Fruit fly (Drosophila melanogaster) whole organism, embryonic: ENCODE data around the gene Vdup1.
A peak's percentile ranks its signal among the peaks of the same experiment; 100 is the strongest.

Experiments
- CG10147 ChIP-seq: fragments of 200-800 bp; sonication (Bioruptor generic); optimal IDR thresholded peaks from 2 replicates; lab custom pipeline; 2019; ENCODE audit warnings: missing biosample characterization, mild to moderate bottlenecking, missing genetic modification characterization, moderate library complexity
- CG10209 ChIP-seq: fragments of 200-800 bp; sonication (Bioruptor generic); optimal IDR thresholded peaks from 3 replicates; lab custom pipeline; 2017; ENCODE audit warnings: missing biosample characterization, mild to moderate bottlenecking, missing genetic modification characterization, missing genetic modification reagents
- CG10959 ChIP-seq: fragments of 200-800 bp; sonication (Bioruptor generic); IDR thresholded peaks from 2 replicates; pipeline ENCODE4 v1.3.6; 2022; ENCODE audit warnings: missing biosample characterization, missing genetic modification characterization
- CG11085 ChIP-seq: fragments of 200-800 bp; sonication (Bioruptor generic); IDR thresholded peaks from 2 replicates; pipeline ENCODE4 v1.3.6; 2022; ENCODE audit warnings: missing biosample characterization, missing genetic modification characterization
- CG12155 ChIP-seq: fragments of 200-800 bp; sonication (Bioruptor generic); optimal IDR thresholded peaks from 3 replicates; lab custom pipeline; 2016; ENCODE audit warnings: missing biosample characterization, missing genetic modification characterization
- CG14710 ChIP-seq: fragments of 200-800 bp; sonication (Bioruptor generic); optimal IDR thresholded peaks from 3 replicates; lab custom pipeline; 2019; ENCODE audit warnings: missing biosample characterization, mild to moderate bottlenecking, missing genetic modification characterization, moderate library complexity
- CG1647 ChIP-seq: fragments of 200-800 bp; sonication (Bioruptor generic); optimal IDR thresholded peaks from 3 replicates; lab custom pipeline; 2016; ENCODE audit warnings: missing biosample characterization, missing genetic modification characterization
- CG16813 ChIP-seq: fragments of 200-800 bp; sonication (Bioruptor generic); IDR thresholded peaks from 3 replicates; pipeline ENCODE4 v1.3.6; 2022; ENCODE audit warnings: missing biosample characterization, missing genetic modification characterization; ENCODE audit not compliant: partially characterized antibody
- CG17829 ChIP-seq: fragments of 200-800 bp; optimal IDR thresholded peaks from 2 replicates; lab custom pipeline; 2019; ENCODE audit warnings: missing biosample characterization, mild to moderate bottlenecking, missing genetic modification characterization, moderate library complexity
- CG2116 ChIP-seq: fragments of 200-800 bp; sonication (Bioruptor generic); optimal IDR thresholded peaks from 3 replicates; lab custom pipeline; 2018; ENCODE audit warnings: missing biosample characterization, mild to moderate bottlenecking, missing genetic modification characterization
- CG4854 ChIP-seq: fragments of 200-800 bp; sonication (Bioruptor generic); optimal IDR thresholded peaks from 2 replicates; lab custom pipeline; 2016; ENCODE audit warnings: missing biosample characterization, missing genetic modification characterization, inconsistent platforms
- CG5953 ChIP-seq: fragments of 200-800 bp; sonication (Bioruptor generic); IDR thresholded peaks from 2 replicates; pipeline ENCODE4 v1.3.6; 2022; ENCODE audit warnings: missing biosample characterization, missing genetic modification characterization
- CG6254 ChIP-seq: fragments of 200-800 bp; sonication (Bioruptor generic); optimal IDR thresholded peaks from 3 replicates; lab custom pipeline; 2017; ENCODE audit warnings: mild to moderate bottlenecking, missing biosample characterization, missing genetic modification reagents, missing genetic modification characterization
- CG6791 ChIP-seq: fragments of 200-800 bp; sonication (Bioruptor generic); IDR thresholded peaks from 3 replicates; pipeline ENCODE4 v1.3.6; 2022; ENCODE audit warnings: missing biosample characterization, missing genetic modification characterization; ENCODE audit not compliant: partially characterized antibody
- CG7786 ChIP-seq: fragments of 200-800 bp; sonication (Bioruptor generic); optimal IDR thresholded peaks from 2 replicates; lab custom pipeline; 2016; ENCODE audit warnings: missing biosample characterization, missing genetic modification characterization
- CG9727 ChIP-seq: fragments of 200-800 bp; sonication (Bioruptor generic); optimal IDR thresholded peaks from 3 replicates; lab custom pipeline; 2017; ENCODE audit warnings: missing biosample characterization, mild to moderate bottlenecking, missing genetic modification characterization
- Doc3 ChIP-seq: fragments of 200-800 bp; sonication (Bioruptor generic); IDR thresholded peaks from 3 replicates; pipeline ENCODE4 v1.3.6; 2022; ENCODE audit warnings: missing biosample characterization, missing genetic modification characterization; ENCODE audit not compliant: partially characterized antibody
- Ets97D ChIP-seq: fragments of 200-800 bp; sonication (Bioruptor generic); optimal IDR thresholded peaks from 3 replicates; lab custom pipeline; 2016; ENCODE audit warnings: missing biosample characterization, missing genetic modification characterization
- Fer1 ChIP-seq: fragments of 200-800 bp; sonication (Bioruptor generic); optimal IDR thresholded peaks from 2 replicates; lab custom pipeline; 2017; ENCODE audit warnings: missing biosample characterization, mild to moderate bottlenecking, missing genetic modification characterization
- Gsc ChIP-seq: fragments of 200-800 bp; sonication (Bioruptor generic); IDR thresholded peaks from 2 replicates; pipeline ENCODE4 v1.3.6; 2022; ENCODE audit warnings: missing biosample characterization, missing genetic modification characterization
- HHEX ChIP-seq: fragments of 200-800 bp; sonication (Bioruptor generic); optimal IDR thresholded peaks from 3 replicates; lab custom pipeline; 2017; ENCODE audit warnings: missing biosample characterization, mild to moderate bottlenecking, missing genetic modification characterization, missing genetic modification reagents
- HmgZ ChIP-seq: fragments of 200-800 bp; sonication (Bioruptor generic); optimal IDR thresholded peaks from 2 replicates; lab custom pipeline; 2018; ENCODE audit warnings: missing biosample characterization, mild to moderate bottlenecking, missing genetic modification characterization
- Hmr ChIP-seq: fragments of 200-800 bp; sonication (Bioruptor generic); optimal IDR thresholded peaks from 3 replicates; lab custom pipeline; 2017; ENCODE audit warnings: mild to moderate bottlenecking, missing biosample characterization, missing genetic modification reagents, missing genetic modification characterization
- Lhr ChIP-seq: fragments of 200-800 bp; sonication (Bioruptor generic); optimal IDR thresholded peaks from 3 replicates; lab custom pipeline; 2017; ENCODE audit warnings: mild to moderate bottlenecking, missing biosample characterization, missing genetic modification reagents, missing genetic modification characterization
- Nf-YC ChIP-seq: fragments of 200-800 bp; optimal IDR thresholded peaks from 3 replicates; lab custom pipeline; 2019; ENCODE audit warnings: missing biosample characterization, mild to moderate bottlenecking, missing genetic modification characterization, moderate library complexity
- Oaz ChIP-seq: fragments of 200-800 bp; sonication (Bioruptor generic); IDR thresholded peaks from 2 replicates; pipeline ENCODE4 v1.3.6; 2022; ENCODE audit warnings: missing biosample characterization, missing genetic modification characterization
- PHDP ChIP-seq: fragments of 200-800 bp; sonication (Bioruptor generic); optimal IDR thresholded peaks from 3 replicates; lab custom pipeline; 2018; ENCODE audit warnings: missing biosample characterization, mild to moderate bottlenecking, missing genetic modification characterization, moderate library complexity
- Poxn ChIP-seq: fragments of 200-800 bp; sonication (Bioruptor generic); IDR thresholded peaks from 2 replicates; pipeline ENCODE4 v1.3.6; 2022; ENCODE audit warnings: missing biosample characterization, missing genetic modification characterization
- Scr ChIP-seq: fragments of 200-800 bp; sonication (Bioruptor generic); IDR thresholded peaks from 2 replicates; pipeline ENCODE4 v1.3.6; 2022; ENCODE audit warnings: missing biosample characterization, missing genetic modification characterization; ENCODE audit not compliant: partially characterized antibody
- Six4 ChIP-seq: fragments of 200-800 bp; sonication (Bioruptor generic); optimal IDR thresholded peaks from 2 replicates; lab custom pipeline; 2016; ENCODE audit warnings: missing biosample characterization, missing genetic modification characterization
- Sry-δ ChIP-seq: fragments of 200-800 bp; sonication (Bioruptor generic); optimal IDR thresholded peaks from 2 replicates; lab custom pipeline; 2016; ENCODE audit warnings: missing biosample characterization, missing genetic modification characterization
- amos ChIP-seq: fragments of 200-800 bp; sonication (Bioruptor generic); IDR thresholded peaks from 2 replicates; pipeline ENCODE4 v1.3.6; 2022; ENCODE audit warnings: missing biosample characterization, missing genetic modification characterization; ENCODE audit not compliant: partially characterized antibody
- ato ChIP-seq: fragments of 200-800 bp; sonication (Bioruptor generic); IDR thresholded peaks from 2 replicates; pipeline ENCODE4 v1.3.6; 2022; ENCODE audit warnings: missing biosample characterization, missing genetic modification characterization; ENCODE audit not compliant: partially characterized antibody
- chif ChIP-seq, 2 experiments: fragments of 200-800 bp; sonication (Bioruptor generic); optimal IDR thresholded peaks; 3 replicates each; lab custom pipeline; 2016; ENCODE audit warnings: missing biosample characterization in 2 of 2, missing genetic modification characterization in 2 of 2
- croc ChIP-seq: fragments of 200-800 bp; sonication (Bioruptor generic); conservative IDR thresholded peaks from 3 replicates; pipeline ENCODE4 v1.3.6; 2022; ENCODE audit warnings: missing biosample characterization, missing genetic modification characterization
- cwo ChIP-seq: fragments of 200-800 bp; sonication (Bioruptor generic); optimal IDR thresholded peaks from 3 replicates; lab custom pipeline; 2017; ENCODE audit warnings: missing biosample characterization, missing genetic modification characterization, mild to moderate bottlenecking, moderate library complexity, missing genetic modification reagents
- fd3F ChIP-seq: fragments of 200-800 bp; sonication (Bioruptor generic); optimal IDR thresholded peaks from 2 replicates; lab custom pipeline; 2018; ENCODE audit warnings: missing biosample characterization, mild to moderate bottlenecking, missing genetic modification characterization, moderate library complexity
- grau ChIP-seq: fragments of 200-800 bp; optimal IDR thresholded peaks from 3 replicates; lab custom pipeline; 2019; ENCODE audit warnings: missing biosample characterization, mild to moderate bottlenecking, missing genetic modification characterization, moderate library complexity
- hb ChIP-seq: fragments of 200-800 bp; sonication (Bioruptor generic); IDR thresholded peaks from 3 replicates; pipeline ENCODE4 v1.3.6; 2022; ENCODE audit warnings: missing biosample characterization, missing genetic modification characterization; ENCODE audit not compliant: partially characterized antibody
- hbn ChIP-seq: fragments of 200-800 bp; sonication (Bioruptor generic); IDR thresholded peaks from 2 replicates; pipeline ENCODE4 v1.3.6; 2022; ENCODE audit warnings: missing biosample characterization, missing genetic modification characterization; ENCODE audit not compliant: partially characterized antibody
- pan ChIP-seq, 4 experiments: fragments of >200 bp in 3 of 4; fragments of 200-800 bp in 1 of 4; sonication (Bioruptor generic) in 1 of 4; optimal IDR thresholded peaks in 3 of 4; IDR thresholded peaks in 1 of 4; 2 replicates each; pipeline versions ENCODE4 v1.3.6 to Lab custom; 2017 to 2022; ENCODE audit warnings: missing biosample characterization in 2 of 4, missing genetic modification characterization in 2 of 4, mixed read lengths in 1 of 4
- peb ChIP-seq: fragments of 200-800 bp; sonication (Bioruptor generic); IDR thresholded peaks from 2 replicates; pipeline ENCODE4 v1.3.6; 2022; ENCODE audit warnings: missing biosample characterization, missing genetic modification characterization
- sd ChIP-seq: fragments of 200-800 bp; sonication (Bioruptor generic); optimal IDR thresholded peaks from 3 replicates; lab custom pipeline; 2018; ENCODE audit warnings: missing biosample characterization, mild to moderate bottlenecking, missing genetic modification characterization, moderate library complexity
- sima ChIP-seq: fragments of 200-800 bp; sonication (Bioruptor generic); optimal IDR thresholded peaks from 2 replicates; lab custom pipeline; 2016; ENCODE audit warnings: missing biosample characterization, missing genetic modification characterization
- sisA ChIP-seq: fragments of 200-800 bp; sonication (Bioruptor generic); IDR thresholded peaks from 2 replicates; pipeline ENCODE4 v1.3.6; 2022; ENCODE audit warnings: missing biosample characterization, missing genetic modification characterization
- sr ChIP-seq: fragments of 200-800 bp; sonication (Bioruptor generic); IDR thresholded peaks from 3 replicates; pipeline ENCODE4 v1.3.6; 2022; ENCODE audit warnings: missing biosample characterization, missing genetic modification characterization
- trem ChIP-seq: fragments of 200-800 bp; optimal IDR thresholded peaks from 3 replicates; lab custom pipeline; 2019; ENCODE audit warnings: missing biosample characterization, mild to moderate bottlenecking, missing genetic modification characterization, moderate library complexity
- unc-4 ChIP-seq: fragments of 200-800 bp; sonication (Bioruptor generic); IDR thresholded peaks from 2 replicates; pipeline ENCODE4 v1.3.6; 2022; ENCODE audit warnings: missing biosample characterization, missing genetic modification characterization; ENCODE audit not compliant: partially characterized antibody
- zfh2 ChIP-seq: fragments of 200-800 bp; sonication (Bioruptor generic); optimal IDR thresholded peaks from 2 replicates; lab custom pipeline; 2016; ENCODE audit warnings: missing biosample characterization, missing genetic modification characterization

The Vdup1 gene

dm6 chr3L:174501-174900 is 4.3 kb downstream of the Vdup1 start:
- TF ChIP-seq sd = peak; percentile 55
- TF ChIP-seq CG5953 (GFP tag; lab: Robert Waterston, UW) = no peak
- no peak for TF ChIP-seq Gsc
- TF ChIP-seq hb (GFP tag; lab: Robert Waterston, UW) = peak; percentile 88
- TF ChIP-seq unc-4 (GFP tag; lab: Robert Waterston, UW) = peak; percentile 93
- peak; percentile 35 for TF ChIP-seq CG14710 (tag; lab: Kevin White, UChicago)
- TF ChIP-seq Poxn = no peak
- TF ChIP-seq CG16813 (GFP tag; lab: Robert Waterston, UW) = peak; percentile 80
- TF ChIP-seq croc (GFP tag; lab: Robert Waterston, UW) = no peak
- no peak for TF ChIP-seq Six4 (GFP tag; lab: Kevin White, UChicago)
- TF ChIP-seq zfh2 (GFP tag; lab: Kevin White, UChicago) = no peak
- peak; percentile 1 for TF ChIP-seq CG10147
- TF ChIP-seq sisA (GFP tag; lab: Robert Waterston, UW) = no peak
- TF ChIP-seq CG1647 (GFP tag; lab: Kevin White, UChicago) = no peak
- peak; percentile 21 for TF ChIP-seq Nf-YC (tag; lab: Kevin White, UChicago)
- no peak for TF ChIP-seq Oaz (GFP tag; lab: Robert Waterston, UW)
- no peak for TF ChIP-seq HHEX
- peak; percentile 86 for TF ChIP-seq Sry-δ (GFP tag; lab: Kevin White, UChicago)
- peak; percentile 18 for TF ChIP-seq PHDP
- TF ChIP-seq CG6791 (GFP tag; lab: Robert Waterston, UW) = peak; percentile 88
- TF ChIP-seq ato (GFP tag; lab: Robert Waterston, UW) = peak; percentile 81
- TF ChIP-seq CG10959 (GFP tag; lab: Robert Waterston, UW) = no peak
- peak; percentile 86 for TF ChIP-seq CG2116
- no peak for TF ChIP-seq CG11085 (GFP tag; lab: Robert Waterston, UW)
- TF ChIP-seq sima (GFP tag; lab: Kevin White, UChicago) = no peak
- no peak for TF ChIP-seq pan (optimal IDR thresholded peaks at IDR 0.05; lab: Kevin White, UChicago)
- TF ChIP-seq pan (GFP tag; optimal IDR thresholded peaks at IDR 0.05 in 1 of 2, IDR thresholded peaks at IDR 0.05 in 1 of 2) = no peak
- no peak for TF ChIP-seq CG12155 (GFP tag; lab: Kevin White, UChicago)
- peak; percentile 89 for TF ChIP-seq amos (GFP tag; lab: Robert Waterston, UW)
- TF ChIP-seq sr (GFP tag; lab: Robert Waterston, UW) = no peak
- no peak for TF ChIP-seq fd3F
- TF ChIP-seq HmgZ (tag; lab: Kevin White, UChicago) = peak; percentile 21
- TF ChIP-seq CG4854 (GFP tag; lab: Kevin White, UChicago) = no peak
- no peak for TF ChIP-seq chif (GFP tag; optimal IDR thresholded peaks at IDR 0.05; lab: Kevin White, UChicago)
- TF ChIP-seq Doc3 (GFP tag; lab: Robert Waterston, UW) = peak; percentile 87
- TF ChIP-seq grau (tag; lab: Kevin White, UChicago) = peak; percentile 21
- TF ChIP-seq CG6254 = no peak
- TF ChIP-seq CG9727 = no peak
- TF ChIP-seq trem (tag; lab: Kevin White, UChicago) = peak; percentile 67
- TF ChIP-seq CG17829 = no peak
- no peak for TF ChIP-seq Hmr (GFP tag; lab: Kevin White, UChicago)
- TF ChIP-seq CG10209 = no peak
- peak; percentile 49 for TF ChIP-seq Ets97D (GFP tag; lab: Kevin White, UChicago)
- TF ChIP-seq Lhr = no peak
- peak; percentile 89 for TF ChIP-seq Scr (GFP tag; lab: Robert Waterston, UW)
- no peak for TF ChIP-seq CG7786 (GFP tag; lab: Kevin White, UChicago)
- peak; percentile 94 for TF ChIP-seq hbn (GFP tag; lab: Robert Waterston, UW)
- TF ChIP-seq peb (GFP tag; lab: Robert Waterston, UW) = no peak
- TF ChIP-seq cwo (GFP tag; lab: Kevin White, UChicago) = no peak
- TF ChIP-seq Fer1 = peak; percentile 20
